Fruit fly (Drosophila melanogaster) whole organism, embryonic: Measurements from ENCODE around the gene CG8319.
A peak's percentile ranks its signal among the peaks of the same experiment; 100 is the strongest.

Source experiments
- Abd-B ChIP-seq: fragments of 200-800 bp; sonication (Bioruptor generic); optimal IDR thresholded peaks from 2 replicates; lab custom pipeline; 2018; ENCODE audit warnings: missing biosample characterization, mild to moderate bottlenecking, missing genetic modification characterization, moderate library complexity
- Atf-2 ChIP-seq: fragments of 200-800 bp; sonication (Bioruptor generic); optimal IDR thresholded peaks from 2 replicates; lab custom pipeline; 2016; ENCODE audit warnings: missing biosample characterization, missing genetic modification characterization
- Atf6 ChIP-seq: fragments of 200-800 bp; sonication (Bioruptor generic); IDR thresholded peaks from 2 replicates; pipeline ENCODE4 v1.3.6; 2022; ENCODE audit warnings: missing biosample characterization, missing genetic modification characterization
- Bgb ChIP-seq: fragments of 200-800 bp; sonication (Bioruptor generic); IDR thresholded peaks from 2 replicates; pipeline ENCODE4 v1.3.6; 2022; ENCODE audit warnings: missing biosample characterization, missing genetic modification characterization; ENCODE audit not compliant: partially characterized antibody
- BtbVII ChIP-seq: fragments of 200-800 bp; sonication (Bioruptor generic); optimal IDR thresholded peaks from 3 replicates; lab custom pipeline; 2017; ENCODE audit warnings: missing biosample characterization, mild to moderate bottlenecking, missing genetic modification characterization
- CG10366 ChIP-seq: fragments of 200-800 bp; sonication (Bioruptor generic); IDR thresholded peaks from 2 replicates; pipeline ENCODE4 v1.3.6; 2022; ENCODE audit warnings: missing biosample characterization, missing genetic modification characterization
- CG10462 ChIP-seq: fragments of 200-800 bp; sonication (Bioruptor generic); optimal IDR thresholded peaks from 2 replicates; lab custom pipeline; 2016; ENCODE audit warnings: missing biosample characterization, missing genetic modification characterization
- CG11723 ChIP-seq: fragments of 200-800 bp; sonication (Bioruptor generic); optimal IDR thresholded peaks from 2 replicates; lab custom pipeline; 2017; ENCODE audit warnings: missing biosample characterization, mild to moderate bottlenecking, missing genetic modification characterization
- CG12219 ChIP-seq: fragments of 200-800 bp; sonication (Bioruptor generic); optimal IDR thresholded peaks from 3 replicates; lab custom pipeline; 2018; ENCODE audit warnings: missing biosample characterization, mild to moderate bottlenecking, missing genetic modification characterization
- CG12391 ChIP-seq: fragments of 200-800 bp; sonication (Bioruptor generic); optimal IDR thresholded peaks from 3 replicates; lab custom pipeline; 2018; ENCODE audit warnings: missing biosample characterization, mild to moderate bottlenecking, missing genetic modification characterization, moderate library complexity
- CG12744 ChIP-seq: fragments of 200-800 bp; sonication (Bioruptor generic); optimal IDR thresholded peaks from 2 replicates; lab custom pipeline; 2016; ENCODE audit warnings: missing biosample characterization, missing genetic modification characterization
- CG13123 ChIP-seq: fragments of 200-800 bp; sonication (Bioruptor generic); optimal IDR thresholded peaks from 2 replicates; lab custom pipeline; 2016; ENCODE audit warnings: missing biosample characterization, missing genetic modification characterization
- CG13296 ChIP-seq: fragments of 200-800 bp; sonication (Bioruptor generic); optimal IDR thresholded peaks from 3 replicates; lab custom pipeline; 2018; ENCODE audit warnings: missing biosample characterization, mild to moderate bottlenecking, missing genetic modification characterization
- CG13624 ChIP-seq: fragments of 200-800 bp; sonication (Bioruptor generic); optimal IDR thresholded peaks from 2 replicates; lab custom pipeline; 2016; ENCODE audit warnings: missing biosample characterization, missing genetic modification characterization
- CG14710 ChIP-seq: fragments of 200-800 bp; sonication (Bioruptor generic); optimal IDR thresholded peaks from 3 replicates; lab custom pipeline; 2019; ENCODE audit warnings: missing biosample characterization, mild to moderate bottlenecking, missing genetic modification characterization, moderate library complexity
- CG14860 ChIP-seq: fragments of 200-800 bp; sonication (Bioruptor generic); IDR thresholded peaks from 3 replicates; pipeline ENCODE4 v1.3.6; 2022; ENCODE audit warnings: missing biosample characterization, missing genetic modification characterization; ENCODE audit not compliant: partially characterized antibody
- CG15011 ChIP-seq: fragments of 200-800 bp; sonication (Bioruptor generic); optimal IDR thresholded peaks from 3 replicates; lab custom pipeline; 2018; ENCODE audit warnings: missing biosample characterization, mild to moderate bottlenecking, missing genetic modification characterization
- CG1647 ChIP-seq: fragments of 200-800 bp; sonication (Bioruptor generic); optimal IDR thresholded peaks from 3 replicates; lab custom pipeline; 2016; ENCODE audit warnings: missing biosample characterization, missing genetic modification characterization
- CG17829 ChIP-seq: fragments of 200-800 bp; optimal IDR thresholded peaks from 2 replicates; lab custom pipeline; 2019; ENCODE audit warnings: missing biosample characterization, mild to moderate bottlenecking, missing genetic modification characterization, moderate library complexity
- CG2120 ChIP-seq: fragments of 200-800 bp; sonication (Bioruptor generic); optimal IDR thresholded peaks from 3 replicates; lab custom pipeline; 2016; ENCODE audit warnings: missing biosample characterization, missing genetic modification characterization
- CG2889 ChIP-seq: fragments of 200-800 bp; sonication (Bioruptor generic); IDR thresholded peaks from 3 replicates; pipeline ENCODE4 v1.3.6; 2022; ENCODE audit warnings: missing biosample characterization, missing genetic modification characterization
- CG3163 ChIP-seq: fragments of 200-800 bp; sonication (Bioruptor generic); optimal IDR thresholded peaks from 3 replicates; lab custom pipeline; 2016; ENCODE audit warnings: missing biosample characterization, missing genetic modification characterization
- CG32532 ChIP-seq: fragments of 200-800 bp; sonication (Bioruptor generic); IDR thresholded peaks from 2 replicates; pipeline ENCODE4 v1.3.6; 2022; ENCODE audit warnings: missing biosample characterization, missing genetic modification characterization
- CG4820 ChIP-seq: fragments of 200-800 bp; sonication (Bioruptor generic); optimal IDR thresholded peaks from 3 replicates; lab custom pipeline; 2016; ENCODE audit warnings: missing biosample characterization, missing genetic modification characterization
- CG4854 ChIP-seq: fragments of 200-800 bp; sonication (Bioruptor generic); optimal IDR thresholded peaks from 2 replicates; lab custom pipeline; 2016; ENCODE audit warnings: missing biosample characterization, missing genetic modification characterization, inconsistent platforms
- CG7556 ChIP-seq: fragments of 200-800 bp; sonication (Bioruptor generic); optimal IDR thresholded peaks from 2 replicates; lab custom pipeline; 2017; ENCODE audit warnings: missing biosample characterization, mild to moderate bottlenecking, missing genetic modification characterization
- CG7786 ChIP-seq: fragments of 200-800 bp; sonication (Bioruptor generic); optimal IDR thresholded peaks from 2 replicates; lab custom pipeline; 2016; ENCODE audit warnings: missing biosample characterization, missing genetic modification characterization
- CG8290 ChIP-seq, 3 experiments: fragments of 200-800 bp; sonication (Bioruptor generic); optimal IDR thresholded peaks; 2 replicates each; lab custom pipeline; 2016 to 2019; ENCODE audit warnings: missing biosample characterization in 3 of 3, missing genetic modification characterization in 3 of 3, mild to moderate bottlenecking in 2 of 3, moderate library complexity in 1 of 3
- CG9215 ChIP-seq: fragments of 200-800 bp; sonication (Bioruptor generic); IDR thresholded peaks from 2 replicates; pipeline ENCODE4 v1.3.6; 2022; ENCODE audit warnings: missing biosample characterization, missing genetic modification characterization
- CG9609 ChIP-seq: fragments of 200-800 bp; sonication (Bioruptor generic); optimal IDR thresholded peaks from 3 replicates; lab custom pipeline; 2016; ENCODE audit warnings: missing biosample characterization, missing genetic modification characterization
- CHES-1-like ChIP-seq: fragments of 200-800 bp; sonication (Bioruptor generic); optimal IDR thresholded peaks from 2 replicates; lab custom pipeline; 2016; ENCODE audit warnings: missing biosample characterization, missing genetic modification characterization
- Dfd ChIP-seq, 2 experiments: fragments of >200 bp; optimal IDR thresholded peaks; 2 replicates each; lab custom pipeline; 2017; ENCODE audit warnings: missing biosample characterization in 2 of 2, missing genetic modification characterization in 2 of 2
- Doc2 ChIP-seq: fragments of 200-800 bp; sonication (Bioruptor generic); IDR thresholded peaks from 2 replicates; pipeline ENCODE4 v1.3.6; 2022; ENCODE audit warnings: missing biosample characterization, missing genetic modification characterization
- E2f2 ChIP-seq: fragments of 200-800 bp; sonication (Bioruptor generic); IDR thresholded peaks from 2 replicates; pipeline ENCODE4 v1.3.6; 2022; ENCODE audit warnings: missing biosample characterization, missing genetic modification characterization
- Hmr ChIP-seq: fragments of 200-800 bp; sonication (Bioruptor generic); optimal IDR thresholded peaks from 3 replicates; lab custom pipeline; 2017; ENCODE audit warnings: mild to moderate bottlenecking, missing biosample characterization, missing genetic modification reagents, missing genetic modification characterization
- MTF-1 ChIP-seq: fragments of 200-800 bp; sonication (Bioruptor generic); optimal IDR thresholded peaks from 2 replicates; lab custom pipeline; 2018; ENCODE audit warnings: missing biosample characterization, mild to moderate bottlenecking, missing genetic modification characterization, borderline replicate concordance
- NfI ChIP-seq: fragments of 200-800 bp; sonication (Bioruptor generic); optimal IDR thresholded peaks from 3 replicates; lab custom pipeline; 2018; ENCODE audit warnings: missing biosample characterization, mild to moderate bottlenecking, missing genetic modification characterization, moderate library complexity
- PHDP ChIP-seq: fragments of 200-800 bp; sonication (Bioruptor generic); optimal IDR thresholded peaks from 3 replicates; lab custom pipeline; 2018; ENCODE audit warnings: missing biosample characterization, mild to moderate bottlenecking, missing genetic modification characterization, moderate library complexity
- Side ChIP-seq: fragments of 200-800 bp; sonication (Bioruptor generic); optimal IDR thresholded peaks from 2 replicates; lab custom pipeline; 2016; ENCODE audit warnings: missing biosample characterization, missing genetic modification characterization
- Xrp1 ChIP-seq: fragments of 200-800 bp; sonication (Bioruptor generic); IDR thresholded peaks from 2 replicates; pipeline ENCODE4 v1.3.6; 2022; ENCODE audit warnings: missing biosample characterization, missing genetic modification characterization
- caup ChIP-seq: fragments of 200-800 bp; sonication (Bioruptor generic); optimal IDR thresholded peaks from 3 replicates; lab custom pipeline; 2017; ENCODE audit warnings: missing biosample characterization, mild to moderate bottlenecking, missing genetic modification characterization, moderate library complexity; ENCODE audit not compliant: severe bottlenecking
- cg ChIP-seq: fragments of 200-800 bp; sonication (Bioruptor generic); optimal IDR thresholded peaks from 3 replicates; lab custom pipeline; 2019; ENCODE audit warnings: missing biosample characterization, mild to moderate bottlenecking, missing genetic modification characterization, moderate library complexity
- fd64A ChIP-seq: fragments of 200-800 bp; sonication (Bioruptor generic); optimal IDR thresholded peaks from 3 replicates; lab custom pipeline; 2018; ENCODE audit warnings: missing biosample characterization, mild to moderate bottlenecking, missing genetic modification characterization
- nerfin-1 ChIP-seq: fragments of 200-800 bp; sonication (Bioruptor generic); optimal IDR thresholded peaks from 3 replicates; lab custom pipeline; 2019; ENCODE audit warnings: missing biosample characterization, mild to moderate bottlenecking, missing genetic modification characterization, moderate library complexity
- p53 ChIP-seq: fragments of 200-800 bp; sonication (Bioruptor generic); optimal IDR thresholded peaks from 2 replicates; lab custom pipeline; 2016; ENCODE audit warnings: missing biosample characterization, missing genetic modification characterization
- pnt ChIP-seq: fragments of 200-800 bp; sonication (Bioruptor generic); optimal IDR thresholded peaks from 3 replicates; lab custom pipeline; 2016; ENCODE audit warnings: missing biosample characterization, missing genetic modification characterization
- schlank ChIP-seq: fragments of 200-800 bp; sonication (Bioruptor generic); optimal IDR thresholded peaks from 2 replicates; lab custom pipeline; 2018; ENCODE audit warnings: missing biosample characterization, mild to moderate bottlenecking, missing genetic modification characterization
- sima ChIP-seq: fragments of 200-800 bp; sonication (Bioruptor generic); optimal IDR thresholded peaks from 2 replicates; lab custom pipeline; 2016; ENCODE audit warnings: missing biosample characterization, missing genetic modification characterization
- sob ChIP-seq: fragments of 200-800 bp; sonication (Bioruptor generic); IDR thresholded peaks from 2 replicates; pipeline ENCODE4 v1.3.6; 2022; ENCODE audit warnings: missing biosample characterization, missing genetic modification characterization
- zen2 ChIP-seq: fragments of 200-800 bp; sonication (Bioruptor generic); IDR thresholded peaks from 3 replicates; pipeline ENCODE4 v1.3.6; 2022; ENCODE audit warnings: missing biosample characterization, missing genetic modification characterization; ENCODE audit not compliant: partially characterized antibody

Gene CG8319

dm6 chr3R:9613124-9613523 is 14.0 kb upstream of the CG8319 start (continued):
- peak; percentile 71 for TF ChIP-seq PHDP
- peak; percentile 7 for TF ChIP-seq schlank
- TF ChIP-seq CHES-1-like (GFP tag; lab: Kevin White, UChicago), result peak; percentile 27
- peak; percentile 62 for TF ChIP-seq CG13624 (GFP tag; lab: Kevin White, UChicago)
- no peak for TF ChIP-seq Bgb
- peak; percentile 62 for TF ChIP-seq CG4820 (GFP tag; lab: Kevin White, UChicago)
- TF ChIP-seq Xrp1 (GFP tag; lab: Robert Waterston, UW), result peak; percentile 57
- TF ChIP-seq nerfin-1, result peak; percentile 13
- peak; percentile 21 for TF ChIP-seq CG1647 (GFP tag; lab: Kevin White, UChicago)
- peak; percentile 59 for TF ChIP-seq Atf6 (GFP tag; lab: Robert Waterston, UW)
- peak; percentile 54 for TF ChIP-seq Abd-B (GFP tag; lab: Kevin White, UChicago)
- peak; percentile 7 for TF ChIP-seq MTF-1 (GFP tag; lab: Kevin White, UChicago)
- peak; percentile 58 for TF ChIP-seq BtbVII (GFP tag; lab: Kevin White, UChicago)
- TF ChIP-seq CG12391 (tag; lab: Kevin White, UChicago), result peak; percentile 64
- peak; percentile 71 for TF ChIP-seq CG2120 (GFP tag; lab: Kevin White, UChicago)
- peak; percentile 12 for TF ChIP-seq CG12744 (GFP tag; lab: Kevin White, UChicago)
- peak; percentile 48 for TF ChIP-seq NfI (GFP tag; lab: Kevin White, UChicago)
- peak; percentile 16 for TF ChIP-seq CG15011
- TF ChIP-seq pnt (GFP tag; lab: Kevin White, UChicago), result peak; percentile 31
- TF ChIP-seq zen2 (GFP tag; lab: Robert Waterston, UW), result no peak
- peak; percentile 62 for TF ChIP-seq caup (GFP tag; lab: Kevin White, UChicago)
- TF ChIP-seq CG8290 (GFP tag; optimal IDR thresholded peaks at IDR 0.05; lab: Kevin White, UChicago), result no peak
- TF ChIP-seq CG8290 (tag; optimal IDR thresholded peaks at IDR 0.05; lab: Kevin White, UChicago), result peak in 1 of 2 experiments; percentile 41
- TF ChIP-seq Atf-2 (GFP tag; lab: Kevin White, UChicago), result peak; percentile 14
- peak; percentile 58 for TF ChIP-seq Hmr (GFP tag; lab: Kevin White, UChicago)
- TF ChIP-seq CG11723 (GFP tag; lab: Kevin White, UChicago), result peak; percentile 13
- no peak for TF ChIP-seq Dfd (GFP tag; optimal IDR thresholded peaks at IDR 0.05; lab: Kevin White, UChicago)
- TF ChIP-seq CG14710 (tag; lab: Kevin White, UChicago), result peak; percentile 12
- peak; percentile 43 for TF ChIP-seq Side
- TF ChIP-seq CG4854, result peak; percentile 39
- peak; percentile 45; the same call in 1 of the 2 replicates for TF ChIP-seq CG32532
- TF ChIP-seq CG10366 (GFP tag; lab: Robert Waterston, UW), result peak; percentile 59; the same call in 1 of the 2 replicates
- no peak for TF ChIP-seq fd64A (GFP tag; lab: Kevin White, UChicago)
- peak; percentile 17 for TF ChIP-seq CG9609 (GFP tag; lab: Kevin White, UChicago)
- 0 out of 3 replicates have a peak, but pooled peaks have one; percentile 27 for TF ChIP-seq CG2889
- TF ChIP-seq p53 (GFP tag; lab: Kevin White, UChicago), result peak; percentile 4
- TF ChIP-seq CG3163 (GFP tag; lab: Kevin White, UChicago), result no peak
- TF ChIP-seq CG7556 (GFP tag; lab: Kevin White, UChicago), result peak; percentile 46
- TF ChIP-seq cg (GFP tag; lab: Kevin White, UChicago), result no peak
- no peak for TF ChIP-seq sima (GFP tag; lab: Kevin White, UChicago)
- no peak; the same call in 1 of the 2 replicates for TF ChIP-seq Doc2 (GFP tag; lab: Robert Waterston, UW)
- TF ChIP-seq CG13123 (GFP tag; lab: Kevin White, UChicago), result no peak
- TF ChIP-seq sob (GFP tag; lab: Robert Waterston, UW), result peak; percentile 55
- TF ChIP-seq E2f2, result 0 out of 2 replicates have a peak, but pooled peaks have one; percentile 14
- peak; percentile 32; the same call in 1 of the 2 replicates for TF ChIP-seq CG9215 (GFP tag; lab: Robert Waterston, UW)
- TF ChIP-seq CG12219 (GFP tag; lab: Kevin White, UChicago), result peak; percentile 37
- no peak for TF ChIP-seq CG14860
- TF ChIP-seq CG10462, result no peak
- TF ChIP-seq CG17829 (tag; lab: Kevin White, UChicago), result peak; percentile 24
- TF ChIP-seq CG7786 (GFP tag; lab: Kevin White, UChicago), result peak; percentile 27
- peak; percentile 18 for TF ChIP-seq CG13296 (GFP tag; lab: Kevin White, UChicago)
